Worm (Caenorhabditis elegans) whole organism, L1 larva: Measurements from ENCODE around the gene nsph-3.2.

ENCODE experiments used
- C34B4.2 ChIP-seq: sonication (generic microtip); optimal IDR thresholded peaks from 2 replicates; lab custom pipeline; 2017; ENCODE audit warnings: mild to moderate bottlenecking, missing genetic modification characterization, missing compliant biosample characterization
- Y116A8C.19 ChIP-seq: sonication (generic microtip); optimal IDR thresholded peaks from 2 replicates; lab custom pipeline; 2016; ENCODE audit warnings: missing compliant biosample characterization, missing genetic modification characterization, borderline replicate concordance
- aha-1 ChIP-seq: fragments of 150-350 bp; optimal IDR thresholded peaks from 2 replicates; lab custom pipeline; 2014; ENCODE audit warnings: missing biosample characterization, missing genetic modification characterization
- aly-2 ChIP-seq: fragments of 150-350 bp; optimal IDR thresholded peaks from 2 replicates; lab custom pipeline; 2014; ENCODE audit warnings: missing biosample characterization, missing genetic modification characterization
- ama-1 ChIP-seq: fragments of 150-350 bp; optimal IDR thresholded peaks from 2 replicates; lab custom pipeline; 2014
- ceh-8 ChIP-seq: fragments of 200-800 bp; sonication (Bioruptor generic); optimal IDR thresholded peaks from 2 replicates; lab custom pipeline; 2018; ENCODE audit warnings: mild to moderate bottlenecking, missing genetic modification characterization, moderate library complexity, missing compliant biosample characterization
- ces-1 ChIP-seq: fragments of 150-350 bp; optimal IDR thresholded peaks from 2 replicates; lab custom pipeline; 2014; ENCODE audit warnings: missing biosample characterization, missing genetic modification reagents, missing genetic modification characterization
- dpl-1 ChIP-seq, 3 experiments: fragments of 150-350 bp in 2 of 3; sonication (generic microtip) in 1 of 3; optimal IDR thresholded peaks; 2 replicates each; lab custom pipeline; 2014 to 2017; ENCODE audit warnings: missing biosample characterization in 3 of 3, missing genetic modification characterization in 3 of 3, missing genetic modification reagents in 3 of 3
- efl-1 ChIP-seq, 4 experiments: fragments of 150-350 bp; optimal IDR thresholded peaks in 3 of 4; peaks in 1 of 4; 1 replicate in 1 of 4; 2 replicates in 3 of 4; lab custom pipeline; 2014; ENCODE audit warnings: missing biosample characterization in 2 of 4, missing genetic modification characterization in 2 of 4, missing genetic modification reagents in 2 of 4
- efl-3 ChIP-seq: fragments of 200-800 bp; sonication (Bioruptor generic); optimal IDR thresholded peaks from 2 replicates; lab custom pipeline; 2018; ENCODE audit warnings: mild to moderate bottlenecking, missing genetic modification characterization, missing compliant biosample characterization
- egl-27 ChIP-seq, 2 experiments: fragments of 150-350 bp in 1 of 2; sonication (generic microtip); optimal IDR thresholded peaks; 3 replicates each; lab custom pipeline; 2017 to 2018; ENCODE audit warnings: missing biosample characterization in 2 of 2, missing genetic modification characterization in 2 of 2, missing genetic modification reagents in 2 of 2
- fkh-4 ChIP-seq: sonication (generic microtip); optimal IDR thresholded peaks from 2 replicates; lab custom pipeline; 2016; ENCODE audit warnings: missing compliant biosample characterization, missing genetic modification characterization, borderline replicate concordance
- fos-1 ChIP-seq: fragments of 150-350 bp; optimal IDR thresholded peaks from 2 replicates; lab custom pipeline; 2014; ENCODE audit warnings: missing biosample characterization, missing genetic modification characterization
- grh-1 ChIP-seq: fragments of 200-800 bp; sonication (Bioruptor generic); IDR thresholded peaks from 2 replicates; pipeline ENCODE4 v1.3.6; 2022; ENCODE audit warnings: missing genetic modification reagents, missing genetic modification characterization, missing compliant biosample characterization
- hlh-17 ChIP-seq: fragments of 200-800 bp; sonication (Bioruptor generic); optimal IDR thresholded peaks from 2 replicates; lab custom pipeline; 2018; ENCODE audit warnings: missing genetic modification characterization, mild to moderate bottlenecking, missing compliant biosample characterization, moderate library complexity, borderline replicate concordance
- hlh-4 ChIP-seq: sonication (generic microtip); optimal IDR thresholded peaks from 2 replicates; lab custom pipeline; 2016; ENCODE audit warnings: mild to moderate bottlenecking, missing genetic modification characterization, missing compliant biosample characterization
- hpl-2 ChIP-seq: fragments of 150-350 bp; optimal IDR thresholded peaks from 2 replicates; lab custom pipeline; 2014; ENCODE audit warnings: missing biosample characterization, missing genetic modification reagents, missing genetic modification characterization
- irx-1 ChIP-seq: sonication (generic microtip); optimal IDR thresholded peaks from 2 replicates; lab custom pipeline; 2016; ENCODE audit warnings: missing genetic modification characterization, missing compliant biosample characterization
- isw-1 ChIP-seq: fragments of 200-800 bp; sonication (Bioruptor generic); IDR thresholded peaks from 2 replicates; pipeline ENCODE4 v1.3.6; 2022; ENCODE audit warnings: missing genetic modification characterization, missing compliant biosample characterization
- jun-1 ChIP-seq: fragments of 150-350 bp; optimal IDR thresholded peaks from 2 replicates; lab custom pipeline; 2014; ENCODE audit warnings: missing biosample characterization, missing genetic modification reagents, missing genetic modification characterization
- lin-15B ChIP-seq: fragments of 150-350 bp; sonication (generic microtip); optimal IDR thresholded peaks from 3 replicates; lab custom pipeline; 2014; ENCODE audit warnings: missing biosample characterization, missing genetic modification characterization
- lin-35 ChIP-seq, 2 experiments: fragments of 150-350 bp; optimal IDR thresholded peaks; 2 replicates each; lab custom pipeline; 2014; ENCODE audit warnings: missing biosample characterization in 2 of 2, missing genetic modification characterization in 2 of 2, missing genetic modification reagents in 2 of 2
- lin-39 ChIP-seq: fragments of 150-350 bp; optimal IDR thresholded peaks from 2 replicates; lab custom pipeline; 2014; ENCODE audit warnings: missing biosample characterization, missing genetic modification reagents, missing genetic modification characterization
- lsy-2 ChIP-seq, 2 experiments: fragments of 150-350 bp; optimal IDR thresholded peaks; 2 replicates each; lab custom pipeline; 2014; ENCODE audit warnings: missing biosample characterization in 2 of 2, missing genetic modification characterization in 2 of 2
- mab-9 ChIP-seq: fragments of 200-800 bp; sonication (Bioruptor generic); IDR thresholded peaks from 2 replicates; pipeline ENCODE4 v1.3.6; 2022; ENCODE audit warnings: missing genetic modification reagents, missing genetic modification characterization, missing compliant biosample characterization
- mdl-1 ChIP-seq, 2 experiments: fragments of 150-350 bp; optimal IDR thresholded peaks; 2 replicates each; lab custom pipeline; 2014 to 2017; ENCODE audit warnings: missing biosample characterization in 2 of 2, missing genetic modification characterization in 2 of 2, inconsistent platforms in 1 of 2
- mep-1 ChIP-seq: fragments of 150-350 bp; optimal IDR thresholded peaks from 2 replicates; lab custom pipeline; 2014; ENCODE audit warnings: missing biosample characterization, missing genetic modification characterization
- nhr-12 ChIP-seq: sonication (generic microtip); optimal IDR thresholded peaks from 2 replicates; lab custom pipeline; 2017; ENCODE audit warnings: missing biosample characterization, missing genetic modification characterization
- nhr-19 ChIP-seq: fragments of 200-800 bp; sonication (Bioruptor generic); conservative IDR thresholded peaks from 2 replicates; pipeline ENCODE4 v1.3.6; 2022; ENCODE audit warnings: missing genetic modification characterization, missing compliant biosample characterization
- nhr-20 ChIP-seq: sonication (generic microtip); optimal IDR thresholded peaks from 2 replicates; lab custom pipeline; 2016; ENCODE audit warnings: mild to moderate bottlenecking, missing genetic modification characterization, missing compliant biosample characterization
- nhr-237 ChIP-seq: fragments of 150-350 bp; optimal IDR thresholded peaks from 2 replicates; lab custom pipeline; 2014; ENCODE audit warnings: missing biosample characterization, missing genetic modification characterization
- nhr-71 ChIP-seq: sonication (generic microtip); optimal IDR thresholded peaks from 2 replicates; lab custom pipeline; 2016; ENCODE audit warnings: mild to moderate bottlenecking, missing genetic modification characterization, moderate library complexity, missing compliant biosample characterization
- nhr-76 ChIP-seq: sonication (generic microtip); optimal IDR thresholded peaks from 2 replicates; lab custom pipeline; 2017; ENCODE audit warnings: missing biosample characterization, missing genetic modification characterization
- nhr-84 ChIP-seq: sonication (generic microtip); optimal IDR thresholded peaks from 2 replicates; lab custom pipeline; 2017; ENCODE audit warnings: missing biosample characterization, missing genetic modification characterization
- nhr-85 ChIP-seq: sonication (generic microtip); peaks from one replicate; lab custom pipeline; 2016; ENCODE audit warnings: missing genetic modification characterization, inconsistent platforms, missing compliant biosample characterization
- rnt-1 ChIP-seq: sonication (generic microtip); optimal IDR thresholded peaks from 2 replicates; lab custom pipeline; 2016; ENCODE audit warnings: mild to moderate bottlenecking, missing genetic modification characterization, moderate library complexity, missing compliant biosample characterization
- swsn-7 ChIP-seq: sonication (generic microtip); optimal IDR thresholded peaks from 2 replicates; lab custom pipeline; 2016; ENCODE audit warnings: missing genetic modification characterization, missing compliant biosample characterization
- tbx-2 ChIP-seq: sonication (generic microtip); optimal IDR thresholded peaks from 2 replicates; lab custom pipeline; 2016; ENCODE audit warnings: missing genetic modification characterization, missing compliant biosample characterization
- unc-130 ChIP-seq: fragments of 150-350 bp; optimal IDR thresholded peaks from 2 replicates; lab custom pipeline; 2017; ENCODE audit warnings: missing biosample characterization, missing genetic modification characterization, inconsistent platforms
- unc-62 ChIP-seq: fragments of 150-350 bp; optimal IDR thresholded peaks from 2 replicates; lab custom pipeline; 2014; ENCODE audit warnings: missing biosample characterization, missing genetic modification reagents, missing genetic modification characterization
- unc-98 ChIP-seq: fragments of 200-800 bp; sonication (Bioruptor generic); IDR thresholded peaks from 2 replicates; pipeline ENCODE4 v1.3.6; 2022; ENCODE audit warnings: missing genetic modification characterization, missing compliant biosample characterization
- vab-15 ChIP-seq: sonication (generic microtip); optimal IDR thresholded peaks from 2 replicates; lab custom pipeline; 2017; ENCODE audit warnings: missing genotype, mild to moderate bottlenecking, missing genetic modification characterization, missing compliant biosample characterization
- xbp-1 ChIP-seq: sonication (generic microtip); optimal IDR thresholded peaks from 2 replicates; lab custom pipeline; 2016; ENCODE audit warnings: missing genetic modification characterization, missing compliant biosample characterization
- ztf-11 ChIP-seq, 2 experiments: sonication (generic microtip); optimal IDR thresholded peaks; 2 replicates each; lab custom pipeline; 2016 to 2017; ENCODE audit warnings: missing genetic modification characterization in 2 of 2, missing biosample characterization in 1 of 2, missing compliant biosample characterization in 1 of 2

nsph-3.2 gene

DNA sequence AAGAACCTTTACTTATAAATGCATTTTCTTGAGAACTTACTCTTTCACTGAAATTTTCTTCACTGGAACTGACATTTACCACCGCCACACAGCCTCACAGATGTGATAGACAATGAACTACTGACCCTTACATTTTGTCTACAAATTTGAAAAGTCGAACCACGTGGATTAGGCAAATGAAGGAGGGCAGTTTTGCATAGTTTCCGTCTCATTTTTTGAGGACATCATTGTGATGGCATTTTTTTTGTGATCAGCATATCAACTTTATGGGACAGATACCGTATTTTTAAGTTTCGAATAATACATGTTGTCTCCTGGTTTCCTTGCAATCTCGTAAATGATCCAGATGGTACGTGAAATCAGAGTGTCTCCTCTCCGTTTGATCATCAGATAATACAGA, 40.1 kb upstream of the nsph-3.2 start, which contains the start of gene W01B6.3 (continued):
- TF ChIP-seq nhr-85, result no peak
- TF ChIP-seq nhr-19 (GFP tag; lab: Robert Waterston, UW), result no peak

DNA sequence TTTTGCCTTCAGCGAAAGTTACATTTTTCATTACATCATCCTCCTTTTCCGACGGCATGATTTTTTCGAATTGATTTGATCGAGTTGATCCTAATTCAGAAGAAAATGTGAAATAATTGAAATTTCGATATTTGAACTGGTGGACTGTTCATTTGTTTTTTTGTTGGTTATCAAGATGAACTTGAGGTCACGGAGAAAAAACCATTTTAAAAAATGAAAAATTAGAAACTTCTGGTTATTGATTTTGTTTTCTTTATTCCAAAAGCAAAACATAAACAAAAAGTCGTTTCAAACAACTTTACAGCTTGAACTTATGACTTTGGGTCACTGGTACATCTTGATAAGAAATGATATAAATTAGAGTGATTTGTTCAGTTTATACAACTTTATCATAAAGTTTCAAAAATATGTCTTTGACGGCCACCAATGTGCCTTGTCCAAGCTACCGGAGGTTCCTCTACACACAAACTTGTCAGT, 37.6 kb upstream of the nsph-3.2 start, which contains the start of the genes ttbk-4 and W01B6.4:
Gene ttbk-4 (minus strand): TSS at position 101 of the 477 bp plus-strand sequence.
Gene W01B6.4 (plus strand): TSS at position 427 of the 477 bp plus-strand sequence.
- TF ChIP-seq efl-1 (optimal IDR thresholded peaks at IDR 0.05; lab: Kevin White, UChicago) (no peak), efl-1 (GFP tag; optimal IDR thresholded peaks at IDR 0.05 in 1 of 2; lab: Kevin White, UChicago) (no peak), nhr-12 (no peak), nhr-71 (tag; lab: Kevin White, UChicago) (no peak), mab-9 (no peak), xbp-1 (tag; lab: Kevin White, UChicago) (no peak), nhr-84 (tag; lab: Kevin White, UChicago) (no peak), hpl-2 (GFP tag; lab: Kevin White, UChicago) (no peak), nhr-19 (GFP tag; lab: Robert Waterston, UW) (no peak), aha-1 (no peak), unc-130 (tag; lab: Kevin White, UChicago) (no peak), mep-1 (tag; lab: Kevin White, UChicago) (no peak), nhr-237 (tag; lab: Kevin White, UChicago) (no peak), ces-1 (GFP tag; lab: Kevin White, UChicago) (no peak), fos-1 (no peak), lin-15B (tag; lab: Kevin White, UChicago) (no peak), fkh-4 (tag; lab: Kevin White, UChicago) (no peak), nhr-76 (tag; lab: Kevin White, UChicago) (no peak)

DNA sequence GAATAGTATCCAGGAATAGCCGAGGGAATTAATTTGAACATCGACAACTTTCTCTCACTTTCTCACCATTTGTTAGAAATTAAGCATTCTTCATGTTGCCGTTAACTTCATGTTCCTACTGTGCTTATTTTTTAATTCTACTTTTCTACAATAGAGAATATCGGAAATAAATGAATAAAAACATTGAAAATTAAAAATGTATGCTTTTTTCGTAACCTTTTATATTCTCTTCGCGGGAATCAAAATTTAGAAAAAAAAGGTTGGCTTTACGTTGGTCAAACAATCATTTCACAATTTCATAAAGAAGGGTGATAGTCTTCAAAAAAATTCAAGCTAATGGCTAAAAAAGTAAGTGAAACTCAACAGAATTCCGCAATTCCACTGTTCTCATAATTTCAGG, 36.8 kb upstream of the nsph-3.2 start, which contains the start of gene W01B6.5:
Gene W01B6.5 (plus strand): TSS at position 301 of the 400 bp plus-strand sequence.
- TF ChIP-seq lin-35 (GFP tag; optimal IDR thresholded peaks at IDR 0.05; lab: Kevin White, UChicago) (no peak), efl-1 (optimal IDR thresholded peaks at IDR 0.05; lab: Kevin White, UChicago) (no peak), efl-1 (GFP tag; optimal IDR thresholded peaks at IDR 0.05 in 1 of 2; lab: Kevin White, UChicago) (peak in 1 of 2 experiments; percentile 40)

DNA sequence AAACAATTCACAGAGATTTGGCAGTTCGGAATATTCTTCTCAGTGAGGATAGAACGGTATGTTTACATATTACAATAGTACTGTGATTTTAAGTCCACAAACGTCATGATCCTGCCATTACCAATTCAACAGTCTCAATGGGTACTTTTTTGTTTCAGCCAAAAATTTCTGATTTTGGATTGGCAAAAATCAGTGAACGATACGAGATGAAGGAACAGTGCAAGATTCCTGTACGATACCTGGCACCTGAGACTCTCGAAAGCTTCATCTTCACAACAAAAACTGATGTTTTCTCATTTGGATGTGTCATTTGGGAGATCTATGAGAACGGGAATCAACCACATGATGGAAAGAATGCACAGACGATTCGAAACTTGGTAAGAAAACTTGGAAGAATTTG, 34.7 kb upstream of the nsph-3.2 start:
- TF ChIP-seq lin-35 (GFP tag; optimal IDR thresholded peaks at IDR 0.05; lab: Kevin White, UChicago) (no peak), unc-98 (no peak), dpl-1 (GFP tag; optimal IDR thresholded peaks at IDR 0.05; lab: Kevin White, UChicago) (no peak), hpl-2 (GFP tag; lab: Kevin White, UChicago) (no peak), egl-27 (tag; optimal IDR thresholded peaks at IDR 0.05; lab: Kevin White, UChicago) (no peak), hlh-17 (GFP tag; lab: Kevin White, UChicago) (no peak), ama-1 (no peak), nhr-85 (no peak), mdl-1 (tag; optimal IDR thresholded peaks at IDR 0.05; lab: Kevin White, UChicago) (no peak), ceh-8 (GFP tag; lab: Kevin White, UChicago) (no peak), nhr-71 (tag; lab: Kevin White, UChicago) (no peak), lsy-2 (tag; optimal IDR thresholded peaks at IDR 0.05; lab: Kevin White, UChicago) (no peak), nhr-84 (tag; lab: Kevin White, UChicago) (no peak), jun-1 (no peak), Y116A8C.19 (tag; lab: Kevin White, UChicago) (no peak), nhr-12 (no peak), nhr-20 (tag; lab: Kevin White, UChicago) (no peak), hlh-4 (tag; lab: Kevin White, UChicago) (no peak), lin-39 (tag; lab: Kevin White, UChicago) (no peak)
- TF ChIP-seq, all 84 proteins: peak for 0

ce11 chrIV:10080816-10081215, 31.9 kb upstream of the nsph-3.2 start, which contains the start of gene W01B6.6:
Gene W01B6.6, plus strand, starts transcription at chrIV:10081116.
- TF ChIP-seq grh-1 (GFP tag; lab: Robert Waterston, UW) (no peak), unc-62 (GFP tag; lab: Kevin White, UChicago) (no peak), C34B4.2 (tag; lab: Kevin White, UChicago) (no peak), vab-15 (tag; lab: Kevin White, UChicago) (no peak), nhr-71 (tag; lab: Kevin White, UChicago) (no peak), swsn-7 (tag; lab: Kevin White, UChicago) (no peak), efl-1 (optimal IDR thresholded peaks at IDR 0.05; lab: Kevin White, UChicago) (no peak), efl-1 (GFP tag; optimal IDR thresholded peaks at IDR 0.05 in 1 of 2; lab: Kevin White, UChicago) (no peak), irx-1 (tag; lab: Kevin White, UChicago) (no peak), egl-27 (tag; optimal IDR thresholded peaks at IDR 0.05; lab: Kevin White, UChicago) (no peak), ama-1 (no peak), tbx-2 (no peak), lin-35 (GFP tag; optimal IDR thresholded peaks at IDR 0.05; lab: Kevin White, UChicago) (no peak), ztf-11 (tag; optimal IDR thresholded peaks at IDR 0.05; lab: Kevin White, UChicago) (no peak), aly-2 (tag; lab: Kevin White, UChicago) (no peak), efl-3 (GFP tag; lab: Kevin White, UChicago) (no peak), rnt-1 (tag; lab: Kevin White, UChicago) (no peak), isw-1 (GFP tag; lab: Robert Waterston, UW) (no peak)
